Worm (Caenorhabditis elegans): ENCODE data around the gene Y38F1A.4.

Gene Y38F1A.4

DNA sequence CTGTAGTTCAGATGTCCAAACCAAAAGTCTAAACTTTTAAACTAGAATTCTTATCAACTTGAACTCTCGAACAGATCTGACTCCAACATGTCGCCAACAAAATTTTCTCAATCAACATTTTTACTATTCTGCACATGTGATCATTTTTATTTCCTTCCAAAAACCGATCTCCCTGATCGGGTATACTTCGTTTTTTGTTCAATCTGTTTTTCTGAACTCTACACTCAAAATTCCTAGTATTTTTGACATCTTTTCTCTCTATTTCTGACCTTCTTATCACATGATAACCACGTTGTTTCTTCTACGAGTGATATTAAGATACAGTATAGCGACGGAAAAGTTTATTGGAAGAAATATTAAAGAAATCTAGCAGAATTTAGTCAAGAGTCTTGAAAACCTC, 36.8 kb upstream of the Y38F1A.4 start:
- no peak for TF ChIP-seq bed-3 (GFP tag; optimal IDR thresholded peaks at IDR 0.05)
- TF ChIP-seq drap-1 (GFP tag; optimal IDR thresholded peaks at IDR 0.05), result no peak
- no peak for TF ChIP-seq lin-32 (GFP tag; optimal IDR thresholded peaks at IDR 0.05)
- TF ChIP-seq mab-5 (tag; optimal IDR thresholded peaks at IDR 0.05), result no peak
- no peak for TF ChIP-seq nhr-2 (tag; optimal IDR thresholded peaks at IDR 0.05)
- TF ChIP-seq mls-2 (tag; optimal IDR thresholded peaks at IDR 0.05), result no peak
- TF ChIP-seq ztf-11 (tag; optimal IDR thresholded peaks at IDR 0.05), result no peak

- TF ChIP-seq unc-39 (tag; optimal IDR thresholded peaks at IDR 0.05) (no peak), bed-3 (GFP tag; optimal IDR thresholded peaks at IDR 0.05) (no peak), snpc-4 (tag; optimal IDR thresholded peaks at IDR 0.05) (no peak), ztf-11 (tag; optimal IDR thresholded peaks at IDR 0.05) (no peak), mab-5 (tag; optimal IDR thresholded peaks at IDR 0.05) (no peak)
Measured at ce11 chrII:13004872-13005252, 35.3 kb upstream of the Y38F1A.4 start.

DNA sequence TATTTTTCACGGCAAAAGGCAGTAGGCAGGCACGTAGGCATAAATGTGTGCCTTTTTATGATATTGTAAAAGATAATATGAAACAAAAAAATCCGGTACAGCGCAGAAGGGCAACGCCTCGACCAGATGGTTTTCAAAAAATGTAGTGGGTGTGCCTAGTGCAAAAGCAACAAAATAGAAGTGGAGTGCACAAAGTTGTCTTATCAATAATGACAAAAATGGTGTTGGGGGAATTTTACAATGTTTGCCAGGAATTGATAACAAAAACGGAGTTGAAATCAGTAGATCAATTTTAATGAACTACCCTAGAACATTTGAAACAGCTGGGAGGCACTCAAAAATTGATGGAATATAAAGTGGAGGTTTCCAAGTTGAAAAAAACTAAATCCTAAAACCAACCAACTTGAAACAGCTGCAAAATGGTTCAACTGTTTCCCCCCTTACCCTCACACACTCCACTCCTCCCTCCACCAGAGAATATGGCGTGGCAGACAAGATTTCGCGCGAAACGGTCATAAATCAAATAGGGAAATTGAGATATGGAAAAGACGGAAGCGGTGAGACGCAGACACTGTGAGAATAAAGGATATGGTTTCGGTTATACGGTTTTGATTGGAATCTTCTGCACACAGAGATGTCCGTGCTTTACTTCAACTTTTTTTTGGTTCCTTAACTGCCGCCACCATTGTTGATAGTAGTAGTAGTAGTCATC, 34.8 kb upstream of the Y38F1A.4 start:
- peak; percentile 6 for TF ChIP-seq ham-2 (GFP tag; optimal IDR thresholded peaks at IDR 0.05)
- TF ChIP-seq nhr-28 (tag; optimal IDR thresholded peaks at IDR 0.05), result no peak
- peak; percentile 69 for TF ChIP-seq mab-5 (tag; optimal IDR thresholded peaks at IDR 0.05)
- TF ChIP-seq mep-1 (tag; optimal IDR thresholded peaks at IDR 0.05), result no peak
- TF ChIP-seq bed-3 (GFP tag; optimal IDR thresholded peaks at IDR 0.05), result no peak
- TF ChIP-seq ztf-11 (tag; optimal IDR thresholded peaks at IDR 0.05), result no peak
- TF ChIP-seq pha-4 (tag; optimal IDR thresholded peaks at IDR 0.05), result no peak
- peak; percentile 25 for TF ChIP-seq elt-3 (tag; optimal IDR thresholded peaks at IDR 0.05)
- no peak for TF ChIP-seq ceh-83 (GFP tag; optimal IDR thresholded peaks at IDR 0.05)
- no peak for TF ChIP-seq blmp-1 (tag; optimal IDR thresholded peaks at IDR 0.05)
- TF ChIP-seq nhr-237 (tag; optimal IDR thresholded peaks at IDR 0.05), result no peak
- TF ChIP-seq sem-2 (GFP tag; optimal IDR thresholded peaks at IDR 0.05), result no peak
- TF ChIP-seq ceh-39 (tag; optimal IDR thresholded peaks at IDR 0.05), result no peak
- TF ChIP-seq elt-1 (tag; optimal IDR thresholded peaks at IDR 0.05; ENCODE audit: borderline replicate concordance, insufficient read depth), result no peak
- no peak for TF ChIP-seq nhr-76 (tag; optimal IDR thresholded peaks at IDR 0.05)
- no peak for TF ChIP-seq ces-1 (GFP tag; optimal IDR thresholded peaks at IDR 0.05)
- peak; percentile 85 for TF ChIP-seq unc-62 (GFP tag; optimal IDR thresholded peaks at IDR 0.05)
- TF ChIP-seq mls-2 (tag; optimal IDR thresholded peaks at IDR 0.05), result no peak
- TF ChIP-seq nhr-2 (tag; optimal IDR thresholded peaks at IDR 0.05), result no peak
- no peak for TF ChIP-seq lsy-2 (tag; optimal IDR thresholded peaks at IDR 0.05)
- TF ChIP-seq unc-120 (tag; optimal IDR thresholded peaks at IDR 0.05; ENCODE audit: poor library complexity, severe bottlenecking), result no peak
- no peak for TF ChIP-seq cnd-1 (tag; optimal IDR thresholded peaks at IDR 0.05)
- TF ChIP-seq tbx-8 (GFP tag; optimal IDR thresholded peaks at IDR 0.05), result no peak
- no peak for TF ChIP-seq snpc-4 (tag; optimal IDR thresholded peaks at IDR 0.05)
- TF ChIP-seq M03D4.4 (tag; optimal IDR thresholded peaks at IDR 0.05), result no peak
- TF ChIP-seq unc-39 (tag; optimal IDR thresholded peaks at IDR 0.05), result no peak
- no peak for TF ChIP-seq flh-1 (GFP tag; optimal IDR thresholded peaks at IDR 0.05)
- TF ChIP-seq sptf-1 (tag; optimal IDR thresholded peaks at IDR 0.05), result no peak
- TF ChIP-seq lin-13 (tag; optimal IDR thresholded peaks at IDR 0.05), result no peak
- TF ChIP-seq zip-8 (tag; optimal IDR thresholded peaks at IDR 0.05), result no peak
- TF ChIP-seq ceh-43 (GFP tag; optimal IDR thresholded peaks at IDR 0.05), result no peak

- no peak for TF ChIP-seq nhr-2 (tag; optimal IDR thresholded peaks at IDR 0.05)
- TF ChIP-seq ztf-11 (tag; optimal IDR thresholded peaks at IDR 0.05), result no peak
- TF ChIP-seq unc-120 (tag; optimal IDR thresholded peaks at IDR 0.05; ENCODE audit: poor library complexity, severe bottlenecking), result no peak
- no peak for TF ChIP-seq drap-1 (GFP tag; optimal IDR thresholded peaks at IDR 0.05)
- no peak for TF ChIP-seq mls-2 (tag; optimal IDR thresholded peaks at IDR 0.05)
- no peak for TF ChIP-seq tbx-8 (GFP tag; optimal IDR thresholded peaks at IDR 0.05)
- TF ChIP-seq lin-32 (GFP tag; optimal IDR thresholded peaks at IDR 0.05), result no peak
- TF ChIP-seq sptf-1 (tag; optimal IDR thresholded peaks at IDR 0.05), result no peak
- no peak for TF ChIP-seq nhr-12 (tag; optimal IDR thresholded peaks at IDR 0.05)
- no peak for TF ChIP-seq unc-39 (tag; optimal IDR thresholded peaks at IDR 0.05)
- no peak for TF ChIP-seq pha-4 (tag; optimal IDR thresholded peaks at IDR 0.05)
- TF ChIP-seq elt-1 (tag; optimal IDR thresholded peaks at IDR 0.05; ENCODE audit: borderline replicate concordance, insufficient read depth), result no peak
- TF ChIP-seq nhr-28 (tag; optimal IDR thresholded peaks at IDR 0.05), result no peak
- no peak for TF ChIP-seq ceh-39 (tag; optimal IDR thresholded peaks at IDR 0.05)
- no peak for TF ChIP-seq blmp-1 (tag; optimal IDR thresholded peaks at IDR 0.05)
- TF ChIP-seq cnd-1 (tag; optimal IDR thresholded peaks at IDR 0.05), result no peak
Measured at ce11 chrII:13003244-13003643, 33.7 kb upstream of the Y38F1A.4 start.
